Worm (Caenorhabditis elegans) whole organism, midembryonic: Measurements from ENCODE around the gene hsp-1.

Source experiments
- cog-1 ChIP-seq: sonication (generic microtip); optimal IDR thresholded peaks from 2 replicates; lab custom pipeline; 2016; ENCODE audit warnings: missing genetic modification characterization, missing compliant biosample characterization
- tab-1 ChIP-seq: fragments of 200-800 bp; sonication (Bioruptor generic); IDR thresholded peaks from 2 replicates; pipeline ENCODE4 v1.3.6; 2022; ENCODE audit warnings: missing genetic modification characterization, missing compliant biosample characterization
- ztf-29 ChIP-seq: fragments of 200-800 bp; sonication (Bioruptor generic); IDR thresholded peaks from 2 replicates; pipeline ENCODE4 v1.3.6; 2022; ENCODE audit warnings: missing genetic modification reagents, missing genetic modification characterization, missing compliant biosample characterization

- no peak for TF ChIP-seq ztf-29 (GFP tag; lab: Robert Waterston, UW)
- TF ChIP-seq cog-1 (tag; lab: Kevin White, UChicago), result no peak
- no peak for TF ChIP-seq tab-1 (GFP tag; lab: Robert Waterston, UW)
Measured at ce11 chrIV:17293679-17294078, 14.9 kb downstream of the hsp-1 start.
